Fruit fly (Drosophila melanogaster) whole organism, embryonic: ENCODE data around the gene ACXA.

Source experiments
- Asciz ChIP-seq: fragments of 200-800 bp; sonication (Bioruptor generic); optimal IDR thresholded peaks from 2 replicates; lab custom pipeline; 2017; ENCODE audit warnings: missing biosample characterization, mild to moderate bottlenecking, missing genetic modification characterization, missing genetic modification reagents
- CG1024 ChIP-seq: fragments of 200-800 bp; sonication (Bioruptor generic); IDR thresholded peaks from 2 replicates; pipeline ENCODE4 v1.3.6; 2022; ENCODE audit warnings: missing biosample characterization, missing genetic modification characterization
- CG10654 ChIP-seq: fragments of 200-800 bp; sonication (Bioruptor generic); optimal IDR thresholded peaks from 2 replicates; lab custom pipeline; 2016; ENCODE audit warnings: missing biosample characterization, missing genetic modification characterization
- CG11723 ChIP-seq: fragments of 200-800 bp; sonication (Bioruptor generic); optimal IDR thresholded peaks from 2 replicates; lab custom pipeline; 2017; ENCODE audit warnings: missing biosample characterization, mild to moderate bottlenecking, missing genetic modification characterization
- CG12769 ChIP-seq: fragments of 200-800 bp; sonication (Bioruptor generic); optimal IDR thresholded peaks from 2 replicates; lab custom pipeline; 2019; ENCODE audit warnings: missing biosample characterization, mild to moderate bottlenecking, missing genetic modification characterization, moderate library complexity
- CG15269 ChIP-seq: fragments of 200-800 bp; sonication (Bioruptor generic); optimal IDR thresholded peaks from 2 replicates; lab custom pipeline; 2018; ENCODE audit warnings: missing biosample characterization, mild to moderate bottlenecking, missing genetic modification characterization, moderate library complexity
- CG15601 ChIP-seq: fragments of 200-800 bp; sonication (Bioruptor generic); optimal IDR thresholded peaks from 3 replicates; lab custom pipeline; 2019; ENCODE audit warnings: missing biosample characterization, mild to moderate bottlenecking, missing genetic modification characterization, moderate library complexity
- CG16863 ChIP-seq: fragments of 200-800 bp; sonication (Bioruptor generic); optimal IDR thresholded peaks from 3 replicates; lab custom pipeline; 2016; ENCODE audit warnings: missing biosample characterization, missing genetic modification characterization
- CG17186 ChIP-seq: fragments of 200-800 bp; sonication (Bioruptor generic); optimal IDR thresholded peaks from 3 replicates; lab custom pipeline; 2017; ENCODE audit warnings: missing biosample characterization, missing genetic modification reagents, missing genetic modification characterization
- CG17568 ChIP-seq: fragments of 200-800 bp; sonication (Bioruptor generic); optimal IDR thresholded peaks from 2 replicates; lab custom pipeline; 2018; ENCODE audit warnings: missing biosample characterization, mild to moderate bottlenecking, missing genetic modification characterization, moderate library complexity
- CG2202 ChIP-seq: fragments of 200-800 bp; sonication (Bioruptor generic); optimal IDR thresholded peaks from 2 replicates; lab custom pipeline; 2018; ENCODE audit warnings: missing biosample characterization, mild to moderate bottlenecking, missing genetic modification characterization
- CG3163 ChIP-seq: fragments of 200-800 bp; sonication (Bioruptor generic); optimal IDR thresholded peaks from 3 replicates; lab custom pipeline; 2016; ENCODE audit warnings: missing biosample characterization, missing genetic modification characterization
- CG3995 ChIP-seq: fragments of 200-800 bp; sonication (Bioruptor generic); optimal IDR thresholded peaks from 3 replicates; lab custom pipeline; 2016; ENCODE audit warnings: missing biosample characterization, missing genetic modification characterization
- CG6175 ChIP-seq: fragments of 200-800 bp; sonication (Bioruptor generic); IDR thresholded peaks from 3 replicates; pipeline ENCODE4 v1.3.6; 2022; ENCODE audit warnings: missing biosample characterization, missing genetic modification characterization
- CG6683 ChIP-seq: fragments of 200-800 bp; sonication (Bioruptor generic); optimal IDR thresholded peaks from 2 replicates; lab custom pipeline; 2017; ENCODE audit warnings: missing biosample characterization, mild to moderate bottlenecking, missing genetic modification characterization, missing genetic modification reagents
- CG6854 ChIP-seq: fragments of 200-800 bp; sonication (Bioruptor generic); optimal IDR thresholded peaks from 3 replicates; lab custom pipeline; 2017; ENCODE audit warnings: missing biosample characterization, mild to moderate bottlenecking, missing genetic modification characterization
- CG9817 ChIP-seq: fragments of 200-800 bp; sonication (Bioruptor generic); optimal IDR thresholded peaks from 2 replicates; lab custom pipeline; 2018; ENCODE audit warnings: missing biosample characterization, mild to moderate bottlenecking, missing genetic modification characterization, moderate library complexity
- CHES-1-like ChIP-seq: fragments of 200-800 bp; sonication (Bioruptor generic); optimal IDR thresholded peaks from 2 replicates; lab custom pipeline; 2016; ENCODE audit warnings: missing biosample characterization, missing genetic modification characterization
- D ChIP-seq, 2 experiments: fragments of 200-800 bp in 1 of 2; fragments of >200 bp in 1 of 2; sonication (Bioruptor generic) in 1 of 2; optimal IDR thresholded peaks; 2 replicates in 1 of 2; 3 replicates in 1 of 2; lab custom pipeline; 2017; ENCODE audit warnings: mild to moderate bottlenecking in 1 of 2, missing biosample characterization in 1 of 2, missing genetic modification characterization in 1 of 2, missing genetic modification reagents in 1 of 2
- D19A ChIP-seq: fragments of 200-800 bp; optimal IDR thresholded peaks from 3 replicates; lab custom pipeline; 2019; ENCODE audit warnings: missing biosample characterization, mild to moderate bottlenecking, missing genetic modification characterization, moderate library complexity
- Dek ChIP-seq: fragments of 200-800 bp; sonication (Bioruptor generic); optimal IDR thresholded peaks from 3 replicates; lab custom pipeline; 2019; ENCODE audit warnings: missing biosample characterization, mild to moderate bottlenecking, missing genetic modification characterization, moderate library complexity
- Fer1 ChIP-seq: fragments of 200-800 bp; sonication (Bioruptor generic); optimal IDR thresholded peaks from 2 replicates; lab custom pipeline; 2017; ENCODE audit warnings: missing biosample characterization, mild to moderate bottlenecking, missing genetic modification characterization
- HHEX ChIP-seq: fragments of 200-800 bp; sonication (Bioruptor generic); optimal IDR thresholded peaks from 3 replicates; lab custom pipeline; 2017; ENCODE audit warnings: missing biosample characterization, mild to moderate bottlenecking, missing genetic modification characterization, missing genetic modification reagents
- HmgZ ChIP-seq: fragments of 200-800 bp; sonication (Bioruptor generic); optimal IDR thresholded peaks from 2 replicates; lab custom pipeline; 2018; ENCODE audit warnings: missing biosample characterization, mild to moderate bottlenecking, missing genetic modification characterization
- Hmr ChIP-seq: fragments of 200-800 bp; sonication (Bioruptor generic); optimal IDR thresholded peaks from 3 replicates; lab custom pipeline; 2017; ENCODE audit warnings: mild to moderate bottlenecking, missing biosample characterization, missing genetic modification reagents, missing genetic modification characterization
- Max ChIP-seq: fragments of 200-800 bp; sonication (Bioruptor generic); optimal IDR thresholded peaks from 2 replicates; lab custom pipeline; 2016; ENCODE audit warnings: missing biosample characterization, mild to moderate bottlenecking, missing genetic modification characterization
- NfI ChIP-seq: fragments of 200-800 bp; sonication (Bioruptor generic); optimal IDR thresholded peaks from 3 replicates; lab custom pipeline; 2018; ENCODE audit warnings: missing biosample characterization, mild to moderate bottlenecking, missing genetic modification characterization, moderate library complexity
- Stat92E ChIP-seq, 3 experiments: fragments of >200 bp in 2 of 3; fragments of 200-800 bp in 1 of 3; sonication (Bioruptor generic) in 1 of 3; optimal IDR thresholded peaks; 2 replicates each; lab custom pipeline; 2017 to 2019; ENCODE audit warnings: missing biosample characterization in 3 of 3, missing genetic modification characterization in 3 of 3, mild to moderate bottlenecking in 1 of 3, moderate library complexity in 1 of 3
- abd-A ChIP-seq: fragments of 200-800 bp; sonication (Bioruptor generic); optimal IDR thresholded peaks from 3 replicates; lab custom pipeline; 2019; ENCODE audit warnings: missing biosample characterization, mild to moderate bottlenecking, missing genetic modification characterization, moderate library complexity
- bowl ChIP-seq: fragments of 200-800 bp; sonication (Bioruptor generic); IDR thresholded peaks from 2 replicates; pipeline ENCODE4 v1.3.6; 2022; ENCODE audit warnings: missing biosample characterization, missing genetic modification characterization
- br ChIP-seq: fragments of >200 bp; optimal IDR thresholded peaks from 2 replicates; lab custom pipeline; 2017
- caup ChIP-seq: fragments of 200-800 bp; sonication (Bioruptor generic); optimal IDR thresholded peaks from 3 replicates; lab custom pipeline; 2017; ENCODE audit warnings: missing biosample characterization, mild to moderate bottlenecking, missing genetic modification characterization, moderate library complexity; ENCODE audit not compliant: severe bottlenecking
- da ChIP-seq: fragments of 200-800 bp; sonication (Bioruptor generic); optimal IDR thresholded peaks from 2 replicates; lab custom pipeline; 2016; ENCODE audit warnings: missing biosample characterization, missing genetic modification characterization
- fd102C ChIP-seq: fragments of 200-800 bp; sonication (Bioruptor generic); optimal IDR thresholded peaks from 2 replicates; lab custom pipeline; 2018; ENCODE audit warnings: missing biosample characterization, mild to moderate bottlenecking, missing genetic modification characterization, moderate library complexity
- grn ChIP-seq: fragments of 200-800 bp; sonication (Bioruptor generic); optimal IDR thresholded peaks from 3 replicates; lab custom pipeline; 2017; ENCODE audit warnings: missing biosample characterization, missing genetic modification characterization
- hb ChIP-seq: fragments of 200-800 bp; sonication (Bioruptor generic); IDR thresholded peaks from 3 replicates; pipeline ENCODE4 v1.3.6; 2022; ENCODE audit warnings: missing biosample characterization, missing genetic modification characterization; ENCODE audit not compliant: partially characterized antibody
- jigr1 ChIP-seq: fragments of 200-800 bp; sonication (Bioruptor generic); IDR thresholded peaks from 3 replicates; pipeline ENCODE4 v1.3.6; 2022; ENCODE audit warnings: missing biosample characterization, missing genetic modification characterization
- knrl ChIP-seq: fragments of 200-800 bp; sonication (Bioruptor generic); IDR thresholded peaks from 3 replicates; pipeline ENCODE4 v1.3.6; 2022; ENCODE audit warnings: missing biosample characterization, missing genetic modification characterization; ENCODE audit not compliant: partially characterized antibody
- mirr ChIP-seq: fragments of 200-800 bp; sonication (Bioruptor generic); optimal IDR thresholded peaks from 3 replicates; lab custom pipeline; 2018; ENCODE audit warnings: missing biosample characterization, mild to moderate bottlenecking, missing genetic modification characterization
- nerfin-1 ChIP-seq: fragments of 200-800 bp; sonication (Bioruptor generic); optimal IDR thresholded peaks from 3 replicates; lab custom pipeline; 2019; ENCODE audit warnings: missing biosample characterization, mild to moderate bottlenecking, missing genetic modification characterization, moderate library complexity
- nerfin-2 ChIP-seq: fragments of 200-800 bp; sonication (Bioruptor generic); IDR thresholded peaks from 2 replicates; pipeline ENCODE4 v1.3.6; 2022; ENCODE audit warnings: missing biosample characterization, missing genetic modification characterization; ENCODE audit not compliant: partially characterized antibody
- otp ChIP-seq: fragments of 200-800 bp; sonication (Bioruptor generic); IDR thresholded peaks from 3 replicates; pipeline ENCODE4, ENCODE4 v1.3.6; 2022; ENCODE audit warnings: missing biosample characterization, missing genetic modification characterization
- sima ChIP-seq: fragments of 200-800 bp; sonication (Bioruptor generic); optimal IDR thresholded peaks from 2 replicates; lab custom pipeline; 2016; ENCODE audit warnings: missing biosample characterization, missing genetic modification characterization
- sob ChIP-seq: fragments of 200-800 bp; sonication (Bioruptor generic); IDR thresholded peaks from 2 replicates; pipeline ENCODE4 v1.3.6; 2022; ENCODE audit warnings: missing biosample characterization, missing genetic modification characterization
- stwl ChIP-seq: fragments of 200-800 bp; sonication (Bioruptor generic); optimal IDR thresholded peaks from 3 replicates; lab custom pipeline; 2018; ENCODE audit warnings: missing biosample characterization, mild to moderate bottlenecking, missing genetic modification characterization, moderate library complexity
- tll ChIP-seq, 2 experiments: fragments of 200-800 bp in 1 of 2; fragments of >200 bp in 1 of 2; sonication (Bioruptor generic) in 1 of 2; optimal IDR thresholded peaks; 2 replicates each; lab custom pipeline; 2017 to 2019; ENCODE audit warnings: missing biosample characterization in 2 of 2, missing genetic modification characterization in 2 of 2, mild to moderate bottlenecking in 1 of 2, moderate library complexity in 1 of 2
- unc-4 ChIP-seq: fragments of 200-800 bp; sonication (Bioruptor generic); IDR thresholded peaks from 2 replicates; pipeline ENCODE4 v1.3.6; 2022; ENCODE audit warnings: missing biosample characterization, missing genetic modification characterization; ENCODE audit not compliant: partially characterized antibody
- usp ChIP-seq: fragments of >200 bp; optimal IDR thresholded peaks from 2 replicates; lab custom pipeline; 2017; ENCODE audit warnings: missing biosample characterization, missing genetic modification characterization
- yki ChIP-seq: fragments of >200 bp; optimal IDR thresholded peaks from 3 replicates; lab custom pipeline; 2018
- zfh1 ChIP-seq: fragments of 200-800 bp; sonication (Bioruptor generic); IDR thresholded peaks from 3 replicates; pipeline ENCODE4 v1.3.6; 2022; ENCODE audit warnings: missing biosample characterization, missing genetic modification characterization

ACXA gene

DNA sequence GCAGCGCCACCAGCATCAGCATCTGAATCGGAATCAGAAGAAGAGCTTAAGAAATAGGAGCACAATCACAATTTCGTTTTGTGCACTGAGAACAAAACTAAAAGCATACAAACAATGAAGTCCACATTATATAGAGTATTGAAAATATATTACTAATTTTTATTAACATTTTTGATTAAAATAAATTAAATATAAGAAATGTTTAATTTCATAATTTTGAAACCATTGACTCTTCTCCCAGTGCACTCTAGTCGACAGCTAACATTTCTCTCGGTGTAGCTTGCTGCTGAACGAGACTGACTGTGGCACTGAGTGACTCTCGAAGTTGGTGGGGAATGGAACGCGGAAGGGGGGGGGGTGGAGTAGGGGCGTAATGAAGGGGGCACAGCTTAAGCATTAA is 29.8 kb downstream of the ACXA start (continued):
- TF ChIP-seq Hmr (GFP tag; lab: Kevin White, UChicago), result peak; percentile 34
- TF ChIP-seq CG9817 (tag; lab: Kevin White, UChicago), result peak; percentile 30
- no peak for TF ChIP-seq CG2202 (tag; lab: Kevin White, UChicago)
- no peak for TF ChIP-seq CG6854 (GFP tag; lab: Kevin White, UChicago)
- TF ChIP-seq Stat92E (GFP tag; optimal IDR thresholded peaks at IDR 0.05; lab: Kevin White, UChicago), result no peak
- no peak for TF ChIP-seq CG3995
- TF ChIP-seq sima (GFP tag; lab: Kevin White, UChicago), result no peak
- no peak for TF ChIP-seq CHES-1-like (GFP tag; lab: Kevin White, UChicago)
- TF ChIP-seq CG15601 (tag; lab: Kevin White, UChicago), result no peak
- TF ChIP-seq da (GFP tag; lab: Kevin White, UChicago), result no peak
- no peak for TF ChIP-seq tll (GFP tag; optimal IDR thresholded peaks at IDR 0.05; lab: Kevin White, UChicago)
- no peak for TF ChIP-seq CG3163 (GFP tag; lab: Kevin White, UChicago)
- TF ChIP-seq hb (GFP tag; lab: Robert Waterston, UW), result no peak
- no peak for TF ChIP-seq yki (lab: Kevin White, UChicago)
- TF ChIP-seq abd-A (tag; lab: Kevin White, UChicago), result no peak
- TF ChIP-seq CG17186, result no peak
- no peak for TF ChIP-seq CG6175 (GFP tag; lab: Robert Waterston, UW)
- no peak for TF ChIP-seq CG6683
- TF ChIP-seq grn (GFP tag; lab: Kevin White, UChicago), result no peak
- no peak for TF ChIP-seq D19A
- no peak for TF ChIP-seq mirr (GFP tag; lab: Kevin White, UChicago)
- peak; percentile 48 for TF ChIP-seq CG15269 (tag; lab: Kevin White, UChicago)
- TF ChIP-seq otp, result no peak
- no peak for TF ChIP-seq stwl (tag; lab: Kevin White, UChicago)
- no peak for TF ChIP-seq unc-4
- no peak for TF ChIP-seq Max (GFP tag; lab: Kevin White, UChicago)
- no peak for TF ChIP-seq nerfin-1 (tag; lab: Kevin White, UChicago)
- TF ChIP-seq NfI, result no peak
- TF ChIP-seq CG12769 (tag; lab: Kevin White, UChicago), result no peak
- TF ChIP-seq fd102C (GFP tag; lab: Kevin White, UChicago), result no peak
- TF ChIP-seq Fer1 (GFP tag; lab: Kevin White, UChicago), result peak; percentile 27
- TF ChIP-seq usp (GFP tag; lab: Kevin White, UChicago), result no peak
- no peak for TF ChIP-seq br (lab: Kevin White, UChicago)
- TF ChIP-seq Dek (tag; lab: Kevin White, UChicago), result no peak
- no peak for TF ChIP-seq zfh1 (GFP tag; lab: Robert Waterston, UW)
- TF ChIP-seq CG10654 (GFP tag; lab: Kevin White, UChicago), result no peak
- TF ChIP-seq CG16863 (GFP tag; lab: Kevin White, UChicago), result no peak
- TF ChIP-seq bowl (GFP tag; lab: Robert Waterston, UW), result no peak
- no peak for TF ChIP-seq sob (GFP tag; lab: Robert Waterston, UW)
- TF ChIP-seq CG11723, result no peak
- TF ChIP-seq D (optimal IDR thresholded peaks at IDR 0.05; lab: Kevin White, UChicago), result no peak
- TF ChIP-seq D (GFP tag; optimal IDR thresholded peaks at IDR 0.05; lab: Kevin White, UChicago), result no peak
- no peak for TF ChIP-seq HmgZ (tag; lab: Kevin White, UChicago)
- no peak for TF ChIP-seq HHEX (GFP tag; lab: Kevin White, UChicago)
- no peak for TF ChIP-seq Asciz
- TF ChIP-seq CG17568 (GFP tag; lab: Kevin White, UChicago), result no peak
- no peak for TF ChIP-seq knrl (GFP tag; lab: Robert Waterston, UW)
- TF ChIP-seq CG1024 (GFP tag; lab: Robert Waterston, UW), result no peak
- TF ChIP-seq jigr1 (GFP tag; lab: Robert Waterston, UW), result no peak
- peak; percentile 6 for TF ChIP-seq caup (GFP tag; lab: Kevin White, UChicago)
- no peak for TF ChIP-seq nerfin-2 (GFP tag; lab: Robert Waterston, UW)
